Fruit fly (Drosophila melanogaster) whole organism, adult: ENCODE data around the gene CG3630.

Experiments used
- CG11617 ChIP-seq: fragments of 200-800 bp; sonication (Bioruptor generic); optimal IDR thresholded peaks from 2 replicates; lab custom pipeline; 2017; ENCODE audit warnings: mild to moderate bottlenecking, missing biosample characterization, missing genetic modification reagents, missing genetic modification characterization
- CG12768 ChIP-seq: fragments of 200-800 bp; sonication (Bioruptor generic); optimal IDR thresholded peaks from 2 replicates; lab custom pipeline; 2017; ENCODE audit warnings: missing biosample characterization, missing genetic modification characterization, mild to moderate bottlenecking, moderate library complexity, missing genetic modification reagents
- CG14711 ChIP-seq: fragments of 200-800 bp; sonication (Bioruptor generic); optimal IDR thresholded peaks from 2 replicates; lab custom pipeline; 2018; ENCODE audit warnings: missing biosample characterization, mild to moderate bottlenecking, missing genetic modification characterization, moderate library complexity
- CG1620 ChIP-seq: fragments of 200-800 bp; sonication (Bioruptor generic); optimal IDR thresholded peaks from 2 replicates; lab custom pipeline; 2016; ENCODE audit warnings: missing biosample characterization, missing genetic modification characterization
- CG33017 ChIP-seq: fragments of 200-800 bp; sonication (Bioruptor generic); optimal IDR thresholded peaks from 2 replicates; lab custom pipeline; 2018; ENCODE audit warnings: missing biosample characterization, mild to moderate bottlenecking, missing genetic modification characterization, moderate library complexity
- CG5204 ChIP-seq: fragments of 200-800 bp; sonication (Bioruptor generic); optimal IDR thresholded peaks from 2 replicates; lab custom pipeline; 2016; ENCODE audit warnings: missing biosample characterization, missing genetic modification characterization
- CG7045 ChIP-seq: fragments of 200-800 bp; sonication (Bioruptor generic); optimal IDR thresholded peaks from 2 replicates; lab custom pipeline; 2017; ENCODE audit warnings: missing biosample characterization, mild to moderate bottlenecking, missing genetic modification characterization
- CG7101 ChIP-seq: fragments of 200-800 bp; sonication (Bioruptor generic); optimal IDR thresholded peaks from 2 replicates; lab custom pipeline; 2018; ENCODE audit warnings: missing biosample characterization, mild to moderate bottlenecking, missing genetic modification characterization, moderate library complexity
- Clk ChIP-seq: fragments of 200-800 bp; sonication (Bioruptor generic); optimal IDR thresholded peaks from 2 replicates; lab custom pipeline; 2017; ENCODE audit warnings: missing biosample characterization, missing genetic modification characterization
- Crg-1 ChIP-seq: fragments of 200-800 bp; sonication (Bioruptor generic); optimal IDR thresholded peaks from 2 replicates; lab custom pipeline; 2016; ENCODE audit warnings: missing biosample characterization, missing genetic modification characterization
- Hr96 ChIP-seq: fragments of 200-800 bp; sonication (Bioruptor generic); optimal IDR thresholded peaks from 2 replicates; lab custom pipeline; 2016; ENCODE audit warnings: missing biosample characterization, missing genetic modification characterization
- Mnt ChIP-seq: fragments of 200-800 bp; sonication (Bioruptor generic); optimal IDR thresholded peaks from 2 replicates; lab custom pipeline; 2016; ENCODE audit warnings: missing biosample characterization, mild to moderate bottlenecking, missing genetic modification characterization
- bab1 ChIP-seq: fragments of 200-800 bp; sonication (Bioruptor generic); optimal IDR thresholded peaks from 3 replicates; lab custom pipeline; 2019; ENCODE audit warnings: missing biosample characterization, mild to moderate bottlenecking, missing genetic modification characterization, moderate library complexity
- cic ChIP-seq: fragments of 200-800 bp; sonication (Bioruptor generic); optimal IDR thresholded peaks from 2 replicates; lab custom pipeline; 2017; ENCODE audit warnings: missing biosample characterization, mild to moderate bottlenecking, missing genetic modification characterization, moderate library complexity
- cnc ChIP-seq, 2 experiments: fragments of >200 bp; optimal IDR thresholded peaks; 2 replicates each; lab custom pipeline; 2017
- kay ChIP-seq: fragments of 200-800 bp; sonication (Bioruptor generic); peaks from one replicate; lab custom pipeline; 2016; ENCODE audit warnings: missing biosample characterization, missing genetic modification characterization, borderline replicate concordance
- ovo ChIP-seq: fragments of 200-800 bp; sonication (Bioruptor generic); optimal IDR thresholded peaks from 2 replicates; lab custom pipeline; 2016; ENCODE audit warnings: missing biosample characterization, missing genetic modification characterization
- pad ChIP-seq: fragments of 200-800 bp; sonication (Bioruptor generic); optimal IDR thresholded peaks from 3 replicates; lab custom pipeline; 2017; ENCODE audit warnings: missing biosample characterization, missing genetic modification characterization, mild to moderate bottlenecking, moderate library complexity, missing genetic modification reagents
- tj ChIP-seq: fragments of 200-800 bp; sonication (Bioruptor generic); optimal IDR thresholded peaks from 3 replicates; lab custom pipeline; 2017; ENCODE audit warnings: missing biosample characterization, mild to moderate bottlenecking, missing genetic modification characterization, moderate library complexity
- toe ChIP-seq: fragments of 200-800 bp; sonication (Bioruptor generic); optimal IDR thresholded peaks from 2 replicates; lab custom pipeline; 2016; ENCODE audit warnings: missing biosample characterization, missing genetic modification characterization

The CG3630 gene

dm6 chrX:2125527-2126088 lies 36.4 kb upstream of the CG3630 start:
- TF ChIP-seq CG5204 (GFP tag; lab: Kevin White, UChicago) (no peak), ovo (peak; percentile 25), CG7045 (no peak), bab1 (GFP tag; lab: Kevin White, UChicago) (no peak), kay (GFP tag; lab: Kevin White, UChicago) (no peak), CG11617 (no peak), CG1620 (GFP tag; lab: Kevin White, UChicago) (no peak), cic (GFP tag; lab: Kevin White, UChicago) (peak; percentile 17), Mnt (no peak), Hr96 (GFP tag; lab: Kevin White, UChicago) (no peak), cnc (optimal IDR thresholded peaks at IDR 0.05; lab: Kevin White, UChicago) (no peak), CG7101 (tag; lab: Kevin White, UChicago) (no peak), CG14711 (peak; percentile 21), Crg-1 (GFP tag; lab: Kevin White, UChicago) (no peak), tj (GFP tag; lab: Kevin White, UChicago) (peak; percentile 31), CG33017 (no peak), toe (GFP tag; lab: Kevin White, UChicago) (no peak), pad (GFP tag; lab: Kevin White, UChicago) (peak; percentile 75), Clk (GFP tag; lab: Kevin White, UChicago) (no peak), CG12768 (GFP tag; lab: Kevin White, UChicago) (no peak)

dm6 chrX:2134226-2134880 lies 27.6 kb upstream of the CG3630 start:
- no peak for TF ChIP-seq toe (GFP tag; lab: Kevin White, UChicago)
- TF ChIP-seq CG12768 (GFP tag; lab: Kevin White, UChicago), result no peak
- peak; percentile 3 for TF ChIP-seq CG5204 (GFP tag; lab: Kevin White, UChicago)
- peak; percentile 38 for TF ChIP-seq CG33017

- peak; percentile 58 for TF ChIP-seq CG1620 (GFP tag; lab: Kevin White, UChicago)
- TF ChIP-seq Crg-1 (GFP tag; lab: Kevin White, UChicago), result peak; percentile 64
- peak; percentile 84 for TF ChIP-seq CG11617
- peak; percentile 74 for TF ChIP-seq kay (GFP tag; lab: Kevin White, UChicago)
- peak; percentile 90 for TF ChIP-seq CG7101 (tag; lab: Kevin White, UChicago)
- peak; percentile 25 for TF ChIP-seq cic (GFP tag; lab: Kevin White, UChicago)
- TF ChIP-seq CG7045, result peak; percentile 81
- TF ChIP-seq toe (GFP tag; lab: Kevin White, UChicago), result peak; percentile 80
- no peak for TF ChIP-seq tj (GFP tag; lab: Kevin White, UChicago)
- TF ChIP-seq bab1 (GFP tag; lab: Kevin White, UChicago), result peak; percentile 86
- TF ChIP-seq CG33017, result peak; percentile 76
- peak; percentile 88 for TF ChIP-seq Hr96 (GFP tag; lab: Kevin White, UChicago)
- TF ChIP-seq Clk (GFP tag; lab: Kevin White, UChicago), result no peak
- TF ChIP-seq cnc (optimal IDR thresholded peaks at IDR 0.05; lab: Kevin White, UChicago), result no peak
- peak; percentile 98 for TF ChIP-seq CG14711
- TF ChIP-seq CG12768 (GFP tag; lab: Kevin White, UChicago), result peak; percentile 55
- peak; percentile 73 for TF ChIP-seq pad (GFP tag; lab: Kevin White, UChicago)
- TF ChIP-seq Mnt, result peak; percentile 68
- peak; percentile 33 for TF ChIP-seq ovo
- peak; percentile 79 for TF ChIP-seq CG5204 (GFP tag; lab: Kevin White, UChicago)
Observed at dm6 chrX:2134965-2135758, 26.8 kb upstream of the CG3630 start.

DNA sequence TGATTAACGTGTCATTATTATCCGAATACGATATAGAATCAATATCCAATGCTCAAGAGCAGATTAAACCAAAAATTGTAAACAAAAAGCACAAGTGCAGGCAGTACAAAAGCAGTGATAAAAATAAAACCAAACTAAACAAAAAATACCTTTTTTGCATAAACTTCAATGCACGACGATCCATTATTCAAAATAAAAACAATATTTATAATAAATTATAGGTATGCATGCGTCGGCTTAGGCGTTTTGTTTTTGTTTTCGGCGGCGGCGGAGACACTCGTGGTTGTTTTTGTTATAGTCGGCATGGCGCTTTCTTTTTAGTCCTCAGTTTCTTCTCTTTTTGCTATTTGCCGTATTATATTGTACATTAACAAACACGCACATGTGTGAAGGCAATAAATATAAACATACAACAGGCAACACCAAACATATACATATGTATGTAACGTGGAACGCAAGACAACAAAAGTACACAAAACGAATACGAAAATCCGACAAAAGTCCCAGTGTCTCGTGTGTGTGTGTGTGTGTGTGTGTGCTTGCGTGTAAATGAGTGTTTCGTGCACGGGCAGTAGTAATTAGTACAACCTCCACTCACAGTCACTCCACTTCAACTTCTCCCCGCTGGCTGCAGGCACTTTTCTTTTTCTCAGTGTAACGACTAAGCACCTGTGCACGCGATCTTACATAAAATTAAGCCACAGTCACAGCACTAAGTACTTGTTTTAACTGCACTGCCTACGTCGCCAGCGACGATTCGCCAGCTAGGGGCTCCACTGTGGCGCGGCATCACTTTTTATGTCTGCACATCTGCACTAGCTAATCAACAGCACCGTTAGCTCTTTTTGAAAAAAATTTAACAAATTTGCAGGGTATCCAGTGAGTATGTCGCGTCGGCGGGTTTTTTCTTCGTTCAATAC lies 25.9 kb upstream of the CG3630 start:
- peak; percentile 16 for TF ChIP-seq CG5204 (GFP tag; lab: Kevin White, UChicago)
- no peak for TF ChIP-seq tj (GFP tag; lab: Kevin White, UChicago)

- TF ChIP-seq ovo (peak; percentile 78), cnc (optimal IDR thresholded peaks at IDR 0.05; lab: Kevin White, UChicago) (no peak), Mnt (peak; percentile 66), CG5204 (GFP tag; lab: Kevin White, UChicago) (peak; percentile 75), CG11617 (peak; percentile 91), pad (GFP tag; lab: Kevin White, UChicago) (peak; percentile 96), CG14711 (peak; percentile 99), CG33017 (peak; percentile 97), cic (GFP tag; lab: Kevin White, UChicago) (peak; percentile 45), Crg-1 (GFP tag; lab: Kevin White, UChicago) (peak; percentile 93), Hr96 (GFP tag; lab: Kevin White, UChicago) (peak; percentile 94), CG12768 (GFP tag; lab: Kevin White, UChicago) (peak; percentile 97), CG7101 (tag; lab: Kevin White, UChicago) (peak; percentile 99), Clk (GFP tag; lab: Kevin White, UChicago) (peak; percentile 55), bab1 (GFP tag; lab: Kevin White, UChicago) (peak; percentile 97), tj (GFP tag; lab: Kevin White, UChicago) (peak; percentile 85), kay (GFP tag; lab: Kevin White, UChicago) (no peak), toe (GFP tag; lab: Kevin White, UChicago) (peak; percentile 49), CG1620 (GFP tag; lab: Kevin White, UChicago) (peak; percentile 81), CG7045 (peak; percentile 80)
Observed at dm6 chrX:2136831-2137452, 25.1 kb upstream of the CG3630 start.
